Worm (Caenorhabditis elegans) whole organism, L1 larva: ENCODE data around the gene F40F4.7.

Experiments used
- C34B4.2 ChIP-seq: sonication (generic microtip); optimal IDR thresholded peaks from 2 replicates; lab custom pipeline; 2017; ENCODE audit warnings: mild to moderate bottlenecking, missing genetic modification characterization, missing compliant biosample characterization
- aha-1 ChIP-seq: fragments of 150-350 bp; optimal IDR thresholded peaks from 2 replicates; lab custom pipeline; 2014; ENCODE audit warnings: missing biosample characterization, missing genetic modification characterization
- ceh-8 ChIP-seq: fragments of 200-800 bp; sonication (Bioruptor generic); optimal IDR thresholded peaks from 2 replicates; lab custom pipeline; 2018; ENCODE audit warnings: mild to moderate bottlenecking, missing genetic modification characterization, moderate library complexity, missing compliant biosample characterization
- ceh-88 ChIP-seq: fragments of 200-800 bp; sonication (Bioruptor generic); IDR thresholded peaks from 2 replicates; pipeline ENCODE4 v1.3.6; 2022; ENCODE audit warnings: missing genetic modification characterization, missing compliant biosample characterization
- dpl-1 ChIP-seq, 3 experiments: fragments of 150-350 bp in 2 of 3; sonication (generic microtip) in 1 of 3; optimal IDR thresholded peaks; 2 replicates each; lab custom pipeline; 2014 to 2017; ENCODE audit warnings: missing biosample characterization in 3 of 3, missing genetic modification characterization in 3 of 3, missing genetic modification reagents in 3 of 3
- dsc-1 ChIP-seq: sonication (generic microtip); optimal IDR thresholded peaks from 2 replicates; lab custom pipeline; 2016; ENCODE audit warnings: mild to moderate bottlenecking, missing genetic modification characterization, missing compliant biosample characterization
- efl-1 ChIP-seq, 4 experiments: fragments of 150-350 bp; optimal IDR thresholded peaks in 3 of 4; peaks in 1 of 4; 1 replicate in 1 of 4; 2 replicates in 3 of 4; lab custom pipeline; 2014; ENCODE audit warnings: missing biosample characterization in 2 of 4, missing genetic modification characterization in 2 of 4, missing genetic modification reagents in 2 of 4
- efl-3 ChIP-seq: fragments of 200-800 bp; sonication (Bioruptor generic); optimal IDR thresholded peaks from 2 replicates; lab custom pipeline; 2018; ENCODE audit warnings: mild to moderate bottlenecking, missing genetic modification characterization, missing compliant biosample characterization
- egl-27 ChIP-seq, 2 experiments: fragments of 150-350 bp in 1 of 2; sonication (generic microtip); optimal IDR thresholded peaks; 3 replicates each; lab custom pipeline; 2017 to 2018; ENCODE audit warnings: missing biosample characterization in 2 of 2, missing genetic modification characterization in 2 of 2, missing genetic modification reagents in 2 of 2
- fkh-8 ChIP-seq: sonication (generic microtip); optimal IDR thresholded peaks from 2 replicates; lab custom pipeline; 2016; ENCODE audit warnings: mild to moderate bottlenecking, missing genetic modification characterization, missing compliant biosample characterization
- fos-1 ChIP-seq: fragments of 150-350 bp; optimal IDR thresholded peaks from 2 replicates; lab custom pipeline; 2014; ENCODE audit warnings: missing biosample characterization, missing genetic modification characterization
- hlh-17 ChIP-seq: fragments of 200-800 bp; sonication (Bioruptor generic); optimal IDR thresholded peaks from 2 replicates; lab custom pipeline; 2018; ENCODE audit warnings: missing genetic modification characterization, mild to moderate bottlenecking, missing compliant biosample characterization, moderate library complexity, borderline replicate concordance
- jun-1 ChIP-seq: fragments of 150-350 bp; optimal IDR thresholded peaks from 2 replicates; lab custom pipeline; 2014; ENCODE audit warnings: missing biosample characterization, missing genetic modification reagents, missing genetic modification characterization
- lin-14 ChIP-seq: fragments of 200-800 bp; sonication (Bioruptor generic); optimal IDR thresholded peaks from 2 replicates; lab custom pipeline; 2018; ENCODE audit warnings: mild to moderate bottlenecking, missing genetic modification characterization, moderate library complexity, missing compliant biosample characterization
- lir-3 ChIP-seq: sonication (generic microtip); optimal IDR thresholded peaks from 2 replicates; lab custom pipeline; 2016; ENCODE audit warnings: mild to moderate bottlenecking, missing genetic modification characterization, moderate library complexity, missing compliant biosample characterization; ENCODE audit not compliant: poor library complexity
- lsy-2 ChIP-seq, 2 experiments: fragments of 150-350 bp; optimal IDR thresholded peaks; 2 replicates each; lab custom pipeline; 2014; ENCODE audit warnings: missing biosample characterization in 2 of 2, missing genetic modification characterization in 2 of 2
- mab-9 ChIP-seq: fragments of 200-800 bp; sonication (Bioruptor generic); IDR thresholded peaks from 2 replicates; pipeline ENCODE4 v1.3.6; 2022; ENCODE audit warnings: missing genetic modification reagents, missing genetic modification characterization, missing compliant biosample characterization
- mef-2 ChIP-seq: fragments of 150-350 bp; optimal IDR thresholded peaks from 2 replicates; lab custom pipeline; 2014; ENCODE audit warnings: missing biosample characterization, missing genetic modification characterization
- mep-1 ChIP-seq: fragments of 150-350 bp; optimal IDR thresholded peaks from 2 replicates; lab custom pipeline; 2014; ENCODE audit warnings: missing biosample characterization, missing genetic modification characterization
- nhr-11 ChIP-seq: fragments of 150-350 bp; optimal IDR thresholded peaks from 2 replicates; lab custom pipeline; 2014; ENCODE audit warnings: missing biosample characterization, missing genetic modification characterization
- nhr-12 ChIP-seq: sonication (generic microtip); optimal IDR thresholded peaks from 2 replicates; lab custom pipeline; 2017; ENCODE audit warnings: missing biosample characterization, missing genetic modification characterization
- nhr-28 ChIP-seq: fragments of 150-350 bp; optimal IDR thresholded peaks from 2 replicates; lab custom pipeline; 2014; ENCODE audit warnings: missing biosample characterization, missing genetic modification characterization
- nhr-71 ChIP-seq: sonication (generic microtip); optimal IDR thresholded peaks from 2 replicates; lab custom pipeline; 2016; ENCODE audit warnings: mild to moderate bottlenecking, missing genetic modification characterization, moderate library complexity, missing compliant biosample characterization
- nhr-76 ChIP-seq: sonication (generic microtip); optimal IDR thresholded peaks from 2 replicates; lab custom pipeline; 2017; ENCODE audit warnings: missing biosample characterization, missing genetic modification characterization
- nhr-77 ChIP-seq: fragments of 150-350 bp; optimal IDR thresholded peaks from 2 replicates; lab custom pipeline; 2014; ENCODE audit warnings: missing biosample characterization, missing genetic modification characterization
- nhr-85 ChIP-seq: sonication (generic microtip); peaks from one replicate; lab custom pipeline; 2016; ENCODE audit warnings: missing genetic modification characterization, inconsistent platforms, missing compliant biosample characterization
- rnt-1 ChIP-seq: sonication (generic microtip); optimal IDR thresholded peaks from 2 replicates; lab custom pipeline; 2016; ENCODE audit warnings: mild to moderate bottlenecking, missing genetic modification characterization, moderate library complexity, missing compliant biosample characterization
- snpc-4 ChIP-seq: fragments of 150-350 bp; optimal IDR thresholded peaks from 2 replicates; lab custom pipeline; 2014; ENCODE audit warnings: missing biosample characterization, missing genetic modification characterization
- swsn-7 ChIP-seq: sonication (generic microtip); optimal IDR thresholded peaks from 2 replicates; lab custom pipeline; 2016; ENCODE audit warnings: missing genetic modification characterization, missing compliant biosample characterization
- unc-30 ChIP-seq: sonication (generic microtip); optimal IDR thresholded peaks from 2 replicates; lab custom pipeline; 2017; ENCODE audit warnings: missing biosample characterization, missing genetic modification characterization
- vab-15 ChIP-seq: sonication (generic microtip); optimal IDR thresholded peaks from 2 replicates; lab custom pipeline; 2017; ENCODE audit warnings: missing genotype, mild to moderate bottlenecking, missing genetic modification characterization, missing compliant biosample characterization
- xbp-1 ChIP-seq: sonication (generic microtip); optimal IDR thresholded peaks from 2 replicates; lab custom pipeline; 2016; ENCODE audit warnings: missing genetic modification characterization, missing compliant biosample characterization
- ztf-4 ChIP-seq: fragments of 150-350 bp; optimal IDR thresholded peaks from 2 replicates; lab custom pipeline; 2014; ENCODE audit warnings: missing biosample characterization, missing genetic modification characterization

Gene F40F4.7

ce11 chrX:3228701-3229100 lies 17.0 kb downstream of the F40F4.7 start:
- TF ChIP-seq efl-1 (optimal IDR thresholded peaks at IDR 0.05; lab: Kevin White, UChicago) (no peak), efl-1 (GFP tag; optimal IDR thresholded peaks at IDR 0.05 in 1 of 2; lab: Kevin White, UChicago) (peak in 1 of 2 experiments; percentile 61), nhr-11 (tag; lab: Kevin White, UChicago) (no peak)

- TF ChIP-seq egl-27 (tag; optimal IDR thresholded peaks at IDR 0.05; lab: Kevin White, UChicago) (no peak), fkh-8 (tag; lab: Kevin White, UChicago) (no peak), nhr-77 (tag; lab: Kevin White, UChicago) (no peak), vab-15 (tag; lab: Kevin White, UChicago) (no peak), nhr-76 (no peak), lir-3 (tag; lab: Kevin White, UChicago) (no peak), lsy-2 (tag; optimal IDR thresholded peaks at IDR 0.05; lab: Kevin White, UChicago) (no peak), fos-1 (tag; lab: Kevin White, UChicago) (no peak), mep-1 (tag; lab: Kevin White, UChicago) (no peak)
Measured at ce11 chrX:3226348-3227229, 19.1 kb downstream of the F40F4.7 start.

ce11 chrX:3223135-3223534 lies 22.6 kb downstream of the F40F4.7 start:
- no peak for TF ChIP-seq snpc-4
- TF ChIP-seq efl-3 (GFP tag; lab: Kevin White, UChicago), result no peak
- no peak for TF ChIP-seq hlh-17 (GFP tag; lab: Kevin White, UChicago)
- TF ChIP-seq fos-1 (tag; lab: Kevin White, UChicago), result no peak
- TF ChIP-seq lin-14, result peak; percentile 20
- peak; percentile 23 for TF ChIP-seq mep-1 (tag; lab: Kevin White, UChicago)
- no peak for TF ChIP-seq nhr-71
- no peak for TF ChIP-seq ztf-4 (tag; lab: Kevin White, UChicago)
- TF ChIP-seq aha-1 (tag; lab: Kevin White, UChicago), result no peak
- TF ChIP-seq ceh-8 (GFP tag; lab: Kevin White, UChicago), result no peak

- no peak for TF ChIP-seq nhr-11 (tag; lab: Kevin White, UChicago)
- no peak for TF ChIP-seq efl-3 (GFP tag; lab: Kevin White, UChicago)
- no peak for TF ChIP-seq nhr-85 (tag; lab: Kevin White, UChicago)
- TF ChIP-seq swsn-7 (tag; lab: Kevin White, UChicago), result no peak
- TF ChIP-seq C34B4.2 (tag; lab: Kevin White, UChicago), result no peak
- TF ChIP-seq xbp-1, result no peak
- no peak for TF ChIP-seq rnt-1 (tag; lab: Kevin White, UChicago)
- no peak for TF ChIP-seq egl-27 (tag; optimal IDR thresholded peaks at IDR 0.05; lab: Kevin White, UChicago)
- TF ChIP-seq ceh-8 (GFP tag; lab: Kevin White, UChicago), result no peak
- no peak for TF ChIP-seq nhr-28 (tag; lab: Kevin White, UChicago)
- TF ChIP-seq dsc-1 (tag; lab: Kevin White, UChicago), result no peak
- no peak for TF ChIP-seq fkh-8 (tag; lab: Kevin White, UChicago)
- no peak for TF ChIP-seq mef-2 (tag; lab: Kevin White, UChicago)
- TF ChIP-seq dpl-1 (GFP tag; optimal IDR thresholded peaks at IDR 0.05; lab: Kevin White, UChicago), result no peak
- no peak for TF ChIP-seq ceh-88 (GFP tag; lab: Robert Waterston, UW)
- TF ChIP-seq mab-9, result no peak
- TF ChIP-seq jun-1, result no peak
- no peak for TF ChIP-seq nhr-71
- no peak for TF ChIP-seq nhr-12
- TF ChIP-seq unc-30 (tag; lab: Kevin White, UChicago), result no peak
- TF ChIP-seq, all 84 proteins: peak for 0
Measured at ce11 chrX:3220267-3220666, 25.5 kb downstream of the F40F4.7 start, which contains the start of gene rgl-1. Gene rgl-1, minus strand, starts transcription at chrX:3220367.
